Fruit fly (Drosophila melanogaster): ENCODE measurements around the gene Polr2J.
A peak's percentile ranks its signal among the peaks of the same experiment; 100 is the strongest.

Polr2J gene

dm6 chr2L:17383588-17384308 lies 26.5 kb downstream of the Polr2J start, which contains the start of gene Lrch:
Gene Lrch (minus strand): TSS chr2L:17384115.
- TF ChIP-seq CG6854 (GFP tag; optimal IDR thresholded peaks at IDR 0.05): peak; percentile 34
- TF ChIP-seq CG32006 (GFP tag; optimal IDR thresholded peaks at IDR 0.05): no peak
- TF ChIP-seq CG34406 (GFP tag; optimal IDR thresholded peaks at IDR 0.05): no peak
- no peak for TF ChIP-seq Ets21C (GFP tag; optimal IDR thresholded peaks at IDR 0.05)
- TF ChIP-seq CG15336 (GFP tag; IDR thresholded peaks at IDR 0.05): peak; percentile 40
- peak; percentile 38 for TF ChIP-seq Sox14 (GFP tag; optimal IDR thresholded peaks at IDR 0.05)
- peak; percentile 15 for TF ChIP-seq dsx (GFP tag; optimal IDR thresholded peaks at IDR 0.05; ENCODE audit: poor library complexity, severe bottlenecking)
- peak; percentile 14 for TF ChIP-seq CG9139 (GFP tag; optimal IDR thresholded peaks at IDR 0.05)
- peak; percentile 5 for TF ChIP-seq Met (GFP tag; optimal IDR thresholded peaks at IDR 0.05)
- no peak for TF ChIP-seq CG11294 (GFP tag; IDR thresholded peaks at IDR 0.05)
- no peak for TF ChIP-seq CG11762 (GFP tag; optimal IDR thresholded peaks at IDR 0.05; ENCODE audit: insufficient read depth)
- peak; percentile 3 for TF ChIP-seq CG7368 (GFP tag; optimal IDR thresholded peaks at IDR 0.05)
- peak; percentile 41; the same call in 1 of the 3 replicates for TF ChIP-seq eg (GFP tag; IDR thresholded peaks at IDR 0.05)
- TF ChIP-seq CG16779 (tag; optimal IDR thresholded peaks at IDR 0.05): peak; percentile 16
- TF ChIP-seq ss (GFP tag; optimal IDR thresholded peaks at IDR 0.05): peak; percentile 43 to 57
- TF ChIP-seq CG6163 (GFP tag; IDR thresholded peaks at IDR 0.05): peak; percentile 55
- no peak for TF ChIP-seq CG6792 (GFP tag; optimal IDR thresholded peaks at IDR 0.05)
- TF ChIP-seq net (GFP tag; optimal IDR thresholded peaks at IDR 0.05): peak; percentile 4
- TF ChIP-seq CG3919 (GFP tag; optimal IDR thresholded peaks at IDR 0.05): peak; percentile 60

dm6 chr2L:17382783-17383182 lies 27.4 kb downstream of the Polr2J start:
- TF ChIP-seq eg (GFP tag; IDR thresholded peaks at IDR 0.05): no peak
- TF ChIP-seq CG10669 (GFP tag; optimal IDR thresholded peaks at IDR 0.05): peak; percentile 10

dm6 chr2L:17382318-17382717 lies 27.9 kb downstream of the Polr2J start:
- TF ChIP-seq Gug (GFP tag; IDR thresholded peaks at IDR 0.05) (no peak), CG11902 (GFP tag; optimal IDR thresholded peaks at IDR 0.05) (no peak), Sox102F (GFP tag; optimal IDR thresholded peaks at IDR 0.05) (peak; percentile 40), topi (GFP tag; optimal IDR thresholded peaks at IDR 0.05) (peak; percentile 10), esn (GFP tag; optimal IDR thresholded peaks at IDR 0.05) (peak; percentile 56), CG8632 (GFP tag; optimal IDR thresholded peaks at IDR 0.05) (peak; percentile 10), Hr39 (GFP tag; optimal IDR thresholded peaks at IDR 0.05) (peak; percentile 33), CG6792 (GFP tag; optimal IDR thresholded peaks at IDR 0.05) (peak; percentile 4), Lpt (GFP tag; optimal IDR thresholded peaks at IDR 0.05) (no peak), Sox14 (GFP tag; optimal IDR thresholded peaks at IDR 0.05) (peak; percentile 21), Eip75B (GFP tag; optimal IDR thresholded peaks at IDR 0.05) (peak; percentile 17), CG4318 (GFP tag; optimal IDR thresholded peaks at IDR 0.05) (no peak), svp (GFP tag) (peak; percentile 57), net (GFP tag; optimal IDR thresholded peaks at IDR 0.05) (peak; percentile 1), lz (GFP tag; optimal IDR thresholded peaks at IDR 0.05) (peak; percentile 20), Ets21C (GFP tag; optimal IDR thresholded peaks at IDR 0.05) (peak; percentile 6), fkh (GFP tag; optimal IDR thresholded peaks at IDR 0.05) (peak; percentile 18), CG6854 (GFP tag; optimal IDR thresholded peaks at IDR 0.05) (no peak), fd59A (GFP tag; optimal IDR thresholded peaks at IDR 0.05) (peak; percentile 3), Ets96B (tag; optimal IDR thresholded peaks at IDR 0.05) (peak; percentile 45), pdm3 (GFP tag; optimal IDR thresholded peaks at IDR 0.05) (peak; percentile 40), OdsH (GFP tag; optimal IDR thresholded peaks at IDR 0.05) (peak; percentile 21), Met (GFP tag; optimal IDR thresholded peaks at IDR 0.05) (peak; percentile 29), Blimp-1 (GFP tag; optimal IDR thresholded peaks at IDR 0.05) (no peak), acj6 (GFP tag; optimal IDR thresholded peaks at IDR 0.05) (peak; percentile 21), CG3032 (tag; optimal IDR thresholded peaks at IDR 0.05) (peak; percentile 37), CG6808 (GFP tag; optimal IDR thresholded peaks at IDR 0.05) (peak; percentile 38), CG31627 (GFP tag; optimal IDR thresholded peaks at IDR 0.05) (peak; percentile 5), ss (GFP tag; optimal IDR thresholded peaks at IDR 0.05) (peak in 1 of 2 experiments; percentile 20), Hr4 (GFP tag; optimal IDR thresholded peaks at IDR 0.05) (peak; percentile 32), Smox (GFP tag; optimal IDR thresholded peaks at IDR 0.05) (peak; percentile 37), cyc (GFP tag; optimal IDR thresholded peaks at IDR 0.05) (no peak), CG32006 (GFP tag; optimal IDR thresholded peaks at IDR 0.05) (peak; percentile 45), vri (GFP tag; optimal IDR thresholded peaks at IDR 0.05) (peak; percentile 0)

Measured in whole organism, prepupa.